Worm (Caenorhabditis elegans): ENCODE data around the gene ccdc-149.

Gene ccdc-149

DNA sequence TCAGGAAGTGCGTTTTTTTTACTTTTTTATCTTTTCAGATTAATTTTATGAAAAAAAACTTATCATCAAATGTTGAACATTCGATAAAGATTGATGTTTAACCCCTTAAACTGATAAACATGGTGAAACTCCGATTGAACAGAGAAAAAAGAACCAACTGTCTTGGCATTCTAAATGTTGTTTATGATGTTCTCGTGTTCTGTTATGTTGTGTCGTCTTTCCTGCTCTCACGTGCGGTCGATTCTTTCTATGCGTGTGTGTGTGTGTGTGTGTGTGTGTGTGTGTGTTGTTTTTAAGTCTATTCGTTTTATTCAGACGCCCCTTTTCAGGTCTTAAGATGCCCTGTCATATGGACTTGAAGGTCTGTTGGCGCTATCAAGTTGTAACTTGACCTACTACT is 41.7 kb downstream of the ccdc-149 start:
- TF ChIP-seq sox-4 (tag; optimal IDR thresholded peaks at IDR 0.05) (no peak), gmeb-2 (tag; optimal IDR thresholded peaks at IDR 0.05) (no peak), ceh-9 (tag; optimal IDR thresholded peaks at IDR 0.05) (no peak), T23F11.4 (GFP tag; optimal IDR thresholded peaks at IDR 0.05) (no peak), dve-1 (tag; optimal IDR thresholded peaks at IDR 0.05) (no peak), K09A11.1 (tag; optimal IDR thresholded peaks at IDR 0.05; ENCODE audit: insufficient read depth) (no peak), unc-55 (GFP tag; optimal IDR thresholded peaks at IDR 0.05) (no peak), ceh-2 (tag; optimal IDR thresholded peaks at IDR 0.05) (no peak), npax-4 (tag; optimal IDR thresholded peaks at IDR 0.05) (no peak), odd-2 (tag; optimal IDR thresholded peaks at IDR 0.05) (no peak), ceh-14 (tag; optimal IDR thresholded peaks at IDR 0.05) (no peak)

DNA sequence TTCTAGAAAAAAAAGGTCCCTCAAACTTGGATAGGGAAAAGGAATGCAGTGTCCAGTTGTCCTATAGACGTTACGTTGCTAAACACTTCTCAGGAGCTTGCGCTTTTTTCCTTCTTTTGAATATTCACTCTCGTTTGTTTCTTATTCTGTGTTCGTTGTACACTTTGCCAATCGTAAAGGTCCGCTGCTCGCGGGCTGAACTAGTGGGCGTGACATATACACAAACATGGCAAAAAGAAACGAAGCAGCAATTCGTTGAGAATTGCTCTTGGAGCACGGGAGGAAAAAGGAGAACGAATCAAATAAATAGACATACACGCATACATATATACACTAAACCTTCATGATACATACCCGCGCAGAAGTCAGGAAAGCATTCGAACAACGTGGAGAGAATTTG is 42.4 kb downstream of the ccdc-149 start:
- no peak for TF ChIP-seq unc-55 (GFP tag; optimal IDR thresholded peaks at IDR 0.05)

DNA sequence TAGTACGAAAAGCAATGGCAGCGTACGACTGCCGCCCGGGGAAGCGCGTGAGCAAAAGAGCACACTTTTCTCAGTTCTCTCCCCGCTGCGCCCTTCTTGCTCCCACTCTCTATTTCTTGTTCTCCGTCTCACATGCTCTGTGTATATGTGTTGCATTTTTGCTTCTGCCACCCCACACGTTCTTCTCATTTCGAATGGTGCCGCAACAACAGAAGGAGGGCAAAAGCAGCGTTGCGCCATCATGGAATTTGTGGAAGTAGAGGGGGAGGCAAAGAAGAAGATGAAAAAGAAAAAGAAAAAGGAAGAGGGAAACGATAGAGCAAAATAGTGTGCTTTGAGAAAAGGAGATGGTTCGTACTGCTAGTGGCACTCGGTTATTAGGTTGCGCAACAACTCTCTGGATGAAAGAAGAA is 43.9 kb downstream of the ccdc-149 start:
- no peak for TF ChIP-seq T23F11.4 (GFP tag; optimal IDR thresholded peaks at IDR 0.05)
- peak; percentile 29 for TF ChIP-seq mec-3 (tag; optimal IDR thresholded peaks at IDR 0.05; ENCODE audit: borderline replicate concordance)
- peak; percentile 85 for TF ChIP-seq unc-42 (tag; optimal IDR thresholded peaks at IDR 0.05)
- TF ChIP-seq eyg-1 (tag; optimal IDR thresholded peaks at IDR 0.05): no peak
- TF ChIP-seq fax-1 (tag; optimal IDR thresholded peaks at IDR 0.05): peak; percentile 24
- peak; percentile 42 for TF ChIP-seq C38D4.7 (GFP tag; optimal IDR thresholded peaks at IDR 0.05)
- TF ChIP-seq ceh-45 (GFP tag; IDR thresholded peaks at IDR 0.05): no peak
- no peak for TF ChIP-seq elt-2 (tag; optimal IDR thresholded peaks at IDR 0.05)
- no peak for TF ChIP-seq gmeb-2 (tag; optimal IDR thresholded peaks at IDR 0.05)
- no peak for TF ChIP-seq odd-2 (tag; optimal IDR thresholded peaks at IDR 0.05)
- peak; percentile 75 for TF ChIP-seq dmd-4 (tag; optimal IDR thresholded peaks at IDR 0.05; ENCODE audit: borderline replicate concordance)
- peak; percentile 43 for TF ChIP-seq syd-9 (tag; optimal IDR thresholded peaks at IDR 0.05)
- TF ChIP-seq sox-4 (tag; optimal IDR thresholded peaks at IDR 0.05): peak; percentile 24
- peak; percentile 12 for TF ChIP-seq fkh-10 (GFP tag; optimal IDR thresholded peaks at IDR 0.05)
- no peak for TF ChIP-seq pax-1 (tag; optimal IDR thresholded peaks at IDR 0.05)
- TF ChIP-seq zip-5 (tag; optimal IDR thresholded peaks at IDR 0.05): no peak
- no peak for TF ChIP-seq pha-2 (tag; optimal IDR thresholded peaks at IDR 0.05)
- no peak for TF ChIP-seq elt-4 (tag; optimal IDR thresholded peaks at IDR 0.05)
- TF ChIP-seq tbx-7 (tag; optimal IDR thresholded peaks at IDR 0.05): no peak
- TF ChIP-seq rnt-1 (tag; optimal IDR thresholded peaks at IDR 0.05): peak; percentile 11
- peak; percentile 46 for TF ChIP-seq hlh-30 (tag; optimal IDR thresholded peaks at IDR 0.05; ENCODE audit: insufficient read depth)
- peak; percentile 82 for TF ChIP-seq ceh-31 (tag; optimal IDR thresholded peaks at IDR 0.05)
- peak; percentile 2 for TF ChIP-seq pat-9 (tag; optimal IDR thresholded peaks at IDR 0.05)
- TF ChIP-seq ceh-6 (GFP tag; optimal IDR thresholded peaks at IDR 0.05): no peak
- no peak for TF ChIP-seq nhr-232 (tag; optimal IDR thresholded peaks at IDR 0.05)
- no peak for TF ChIP-seq dve-1 (tag; optimal IDR thresholded peaks at IDR 0.05)
- peak; percentile 93 for TF ChIP-seq ceh-18 (tag; optimal IDR thresholded peaks at IDR 0.05)
- no peak for TF ChIP-seq pqm-1 (tag; optimal IDR thresholded peaks at IDR 0.05)
- no peak for TF ChIP-seq ceh-30 (tag; optimal IDR thresholded peaks at IDR 0.05)
- TF ChIP-seq tbx-2 (tag; optimal IDR thresholded peaks at IDR 0.05): peak; percentile 61
- TF ChIP-seq fkh-6 (tag; optimal IDR thresholded peaks at IDR 0.05): no peak
- peak; percentile 69 for TF ChIP-seq nfya-1 (tag; optimal IDR thresholded peaks at IDR 0.05)
- no peak for TF ChIP-seq ceh-24 (tag; optimal IDR thresholded peaks at IDR 0.05)
- TF ChIP-seq hlh-15 (tag; optimal IDR thresholded peaks at IDR 0.05): no peak
- TF ChIP-seq F13H6.1 (tag; optimal IDR thresholded peaks at IDR 0.05): peak; percentile 67
- no peak for TF ChIP-seq unc-86 (tag; optimal IDR thresholded peaks at IDR 0.05)
- TF ChIP-seq sdc-2 (tag; optimal IDR thresholded peaks at IDR 0.05): peak; percentile 70
- no peak for TF ChIP-seq ama-1 (optimal IDR thresholded peaks at IDR 0.05)
- no peak for TF ChIP-seq K09A11.1 (tag; optimal IDR thresholded peaks at IDR 0.05; ENCODE audit: insufficient read depth)
- peak; percentile 47 for TF ChIP-seq ref-2 (tag; optimal IDR thresholded peaks at IDR 0.05)
- peak; percentile 52 for TF ChIP-seq C08G9.2 (tag; optimal IDR thresholded peaks at IDR 0.05)
- TF ChIP-seq ceh-14 (tag; optimal IDR thresholded peaks at IDR 0.05): peak; percentile 85
- TF ChIP-seq ceh-2 (tag; optimal IDR thresholded peaks at IDR 0.05): no peak
- no peak for TF ChIP-seq npax-4 (tag; optimal IDR thresholded peaks at IDR 0.05)
- no peak for TF ChIP-seq hlh-6 (tag; optimal IDR thresholded peaks at IDR 0.05)
- TF ChIP-seq unc-55 (GFP tag; optimal IDR thresholded peaks at IDR 0.05): peak; percentile 31

All from whole organism, late embryonic.